Fruit fly (Drosophila melanogaster) whole organism, embryonic: Measurements from ENCODE around the gene CG44001.

Experiments
- CG10654 ChIP-seq: fragments of 200-800 bp; sonication (Bioruptor generic); optimal IDR thresholded peaks from 2 replicates; lab custom pipeline; 2016; ENCODE audit warnings: missing biosample characterization, missing genetic modification characterization
- CG12219 ChIP-seq: fragments of 200-800 bp; sonication (Bioruptor generic); optimal IDR thresholded peaks from 3 replicates; lab custom pipeline; 2018; ENCODE audit warnings: missing biosample characterization, mild to moderate bottlenecking, missing genetic modification characterization
- CG12236 ChIP-seq: fragments of 200-800 bp; sonication (Bioruptor generic); optimal IDR thresholded peaks from 2 replicates; lab custom pipeline; 2016; ENCODE audit warnings: missing biosample characterization, missing genetic modification characterization
- CG12299 ChIP-seq: fragments of 200-800 bp; sonication (Bioruptor generic); optimal IDR thresholded peaks from 2 replicates; lab custom pipeline; 2018; ENCODE audit warnings: missing biosample characterization, mild to moderate bottlenecking, missing genetic modification characterization
- CG13123 ChIP-seq: fragments of 200-800 bp; sonication (Bioruptor generic); optimal IDR thresholded peaks from 2 replicates; lab custom pipeline; 2016; ENCODE audit warnings: missing biosample characterization, missing genetic modification characterization
- CG13624 ChIP-seq: fragments of 200-800 bp; sonication (Bioruptor generic); optimal IDR thresholded peaks from 2 replicates; lab custom pipeline; 2016; ENCODE audit warnings: missing biosample characterization, missing genetic modification characterization
- CG17186 ChIP-seq: fragments of 200-800 bp; sonication (Bioruptor generic); optimal IDR thresholded peaks from 3 replicates; lab custom pipeline; 2017; ENCODE audit warnings: missing biosample characterization, missing genetic modification reagents, missing genetic modification characterization
- CG17385 ChIP-seq: fragments of 200-800 bp; sonication (Bioruptor generic); optimal IDR thresholded peaks from 3 replicates; lab custom pipeline; 2018; ENCODE audit warnings: missing biosample characterization, mild to moderate bottlenecking, missing genetic modification characterization
- CG18011 ChIP-seq: fragments of 200-800 bp; sonication (Bioruptor generic); optimal IDR thresholded peaks from 2 replicates; lab custom pipeline; 2017; ENCODE audit warnings: missing biosample characterization, missing genetic modification characterization, mild to moderate bottlenecking, moderate library complexity, missing genotype
- CG18599 ChIP-seq: fragments of 200-800 bp; sonication (Bioruptor generic); optimal IDR thresholded peaks from 3 replicates; lab custom pipeline; 2017; ENCODE audit warnings: missing biosample characterization, missing genetic modification characterization, mild to moderate bottlenecking, moderate library complexity, missing genetic modification reagents
- CG2129 ChIP-seq: fragments of 200-800 bp; sonication (Bioruptor generic); IDR thresholded peaks from 2 replicates; pipeline ENCODE4 v1.3.6; 2022; ENCODE audit warnings: missing biosample characterization, missing genetic modification characterization; ENCODE audit not compliant: partially characterized antibody
- CG31224 ChIP-seq: fragments of 200-800 bp; sonication (Bioruptor generic); IDR thresholded peaks from 2 replicates; pipeline ENCODE4 v1.3.6; 2022; ENCODE audit warnings: missing biosample characterization, missing genetic modification characterization
- CG3163 ChIP-seq: fragments of 200-800 bp; sonication (Bioruptor generic); optimal IDR thresholded peaks from 3 replicates; lab custom pipeline; 2016; ENCODE audit warnings: missing biosample characterization, missing genetic modification characterization
- CG3847 ChIP-seq: fragments of 200-800 bp; sonication (Bioruptor generic); IDR thresholded peaks from 2 replicates; pipeline ENCODE4 v1.3.6; 2022; ENCODE audit warnings: missing biosample characterization, missing genetic modification characterization
- CG42726 ChIP-seq: fragments of 200-800 bp; sonication (Bioruptor generic); IDR thresholded peaks from 2 replicates; pipeline ENCODE4 v1.3.6; 2022; ENCODE audit warnings: missing biosample characterization, missing genetic modification characterization; ENCODE audit not compliant: partially characterized antibody
- CG6175 ChIP-seq: fragments of 200-800 bp; sonication (Bioruptor generic); IDR thresholded peaks from 3 replicates; pipeline ENCODE4 v1.3.6; 2022; ENCODE audit warnings: missing biosample characterization, missing genetic modification characterization
- CG7357 ChIP-seq: fragments of 200-800 bp; sonication (Bioruptor generic); IDR thresholded peaks from 3 replicates; pipeline ENCODE4 v1.3.6; 2022; ENCODE audit warnings: missing biosample characterization, missing genetic modification characterization
- CG7556 ChIP-seq: fragments of 200-800 bp; sonication (Bioruptor generic); optimal IDR thresholded peaks from 2 replicates; lab custom pipeline; 2017; ENCODE audit warnings: missing biosample characterization, mild to moderate bottlenecking, missing genetic modification characterization
- CG7745 ChIP-seq: fragments of 200-800 bp; sonication (Bioruptor generic); optimal IDR thresholded peaks from 2 replicates; lab custom pipeline; 2018; ENCODE audit warnings: missing biosample characterization, mild to moderate bottlenecking, missing genetic modification characterization, moderate library complexity
- CG7786 ChIP-seq: fragments of 200-800 bp; sonication (Bioruptor generic); optimal IDR thresholded peaks from 2 replicates; lab custom pipeline; 2016; ENCODE audit warnings: missing biosample characterization, missing genetic modification characterization
- Drgx ChIP-seq: fragments of 200-800 bp; sonication (Bioruptor generic); IDR thresholded peaks from 2 replicates; pipeline ENCODE4 v1.3.6; 2022; ENCODE audit warnings: missing biosample characterization, missing genetic modification characterization
- Hand ChIP-seq: fragments of 200-800 bp; sonication (Bioruptor generic); optimal IDR thresholded peaks from 2 replicates; lab custom pipeline; 2017; ENCODE audit warnings: mild to moderate bottlenecking, missing biosample characterization, missing genetic modification reagents, missing genetic modification characterization
- Hr51 ChIP-seq, 2 experiments: fragments of 200-800 bp; sonication (Bioruptor generic); optimal IDR thresholded peaks; 2 replicates in 1 of 2; 3 replicates in 1 of 2; lab custom pipeline; 2016 to 2018; ENCODE audit warnings: missing biosample characterization in 2 of 2, missing genetic modification characterization in 2 of 2, mild to moderate bottlenecking in 1 of 2, moderate library complexity in 1 of 2
- Mrtf ChIP-seq: fragments of 200-800 bp; sonication (Bioruptor generic); IDR thresholded peaks from 3 replicates; pipeline ENCODE4 v1.3.6; 2022; ENCODE audit warnings: missing biosample characterization, missing genetic modification characterization
- Myb ChIP-seq: fragments of 200-800 bp; sonication (Bioruptor generic); optimal IDR thresholded peaks from 2 replicates; lab custom pipeline; 2016; ENCODE audit warnings: missing biosample characterization, missing genetic modification characterization
- PHDP ChIP-seq: fragments of 200-800 bp; sonication (Bioruptor generic); optimal IDR thresholded peaks from 3 replicates; lab custom pipeline; 2018; ENCODE audit warnings: missing biosample characterization, mild to moderate bottlenecking, missing genetic modification characterization, moderate library complexity
- Xbp1 ChIP-seq: fragments of 200-800 bp; sonication (Bioruptor generic); optimal IDR thresholded peaks from 3 replicates; lab custom pipeline; 2016; ENCODE audit warnings: missing biosample characterization, mild to moderate bottlenecking, missing genetic modification characterization
- br ChIP-seq: fragments of >200 bp; optimal IDR thresholded peaks from 2 replicates; lab custom pipeline; 2017
- cg ChIP-seq: fragments of 200-800 bp; sonication (Bioruptor generic); optimal IDR thresholded peaks from 3 replicates; lab custom pipeline; 2019; ENCODE audit warnings: missing biosample characterization, mild to moderate bottlenecking, missing genetic modification characterization, moderate library complexity
- chinmo ChIP-seq: fragments of 200-800 bp; sonication (Bioruptor generic); IDR thresholded peaks from 4 replicates; pipeline ENCODE4 v1.3.6; 2022; ENCODE audit warnings: missing biosample characterization, missing genetic modification characterization; ENCODE audit not compliant: partially characterized antibody
- da ChIP-seq: fragments of 200-800 bp; sonication (Bioruptor generic); optimal IDR thresholded peaks from 2 replicates; lab custom pipeline; 2016; ENCODE audit warnings: missing biosample characterization, missing genetic modification characterization
- en ChIP-seq: fragments of 200-800 bp; sonication (Bioruptor generic); optimal IDR thresholded peaks from 2 replicates; lab custom pipeline; 2016; ENCODE audit warnings: missing biosample characterization, missing genetic modification characterization
- fd64A ChIP-seq: fragments of 200-800 bp; sonication (Bioruptor generic); optimal IDR thresholded peaks from 3 replicates; lab custom pipeline; 2018; ENCODE audit warnings: missing biosample characterization, mild to moderate bottlenecking, missing genetic modification characterization
- gro ChIP-seq: fragments of 200-800 bp; sonication (Bioruptor generic); optimal IDR thresholded peaks from 2 replicates; lab custom pipeline; 2016; ENCODE audit warnings: missing biosample characterization, missing genetic modification characterization
- jigr1 ChIP-seq: fragments of 200-800 bp; sonication (Bioruptor generic); IDR thresholded peaks from 3 replicates; pipeline ENCODE4 v1.3.6; 2022; ENCODE audit warnings: missing biosample characterization, missing genetic modification characterization
- knrl ChIP-seq: fragments of 200-800 bp; sonication (Bioruptor generic); IDR thresholded peaks from 3 replicates; pipeline ENCODE4 v1.3.6; 2022; ENCODE audit warnings: missing biosample characterization, missing genetic modification characterization; ENCODE audit not compliant: partially characterized antibody
- maf-S ChIP-seq: fragments of 200-800 bp; sonication (Bioruptor generic); optimal IDR thresholded peaks from 2 replicates; lab custom pipeline; 2016; ENCODE audit warnings: missing biosample characterization, missing genetic modification characterization
- nmo ChIP-seq: fragments of 200-800 bp; sonication (Bioruptor generic); optimal IDR thresholded peaks from 2 replicates; lab custom pipeline; 2018; ENCODE audit warnings: missing biosample characterization, mild to moderate bottlenecking, missing genetic modification characterization, moderate library complexity
- org-1 ChIP-seq: fragments of 200-800 bp; sonication (Bioruptor generic); optimal IDR thresholded peaks from 2 replicates; lab custom pipeline; 2017; ENCODE audit warnings: missing biosample characterization, missing genetic modification characterization
- pfk ChIP-seq: fragments of 200-800 bp; sonication (Bioruptor generic); optimal IDR thresholded peaks from 2 replicates; lab custom pipeline; 2018; ENCODE audit warnings: missing biosample characterization, mild to moderate bottlenecking, missing genetic modification characterization, moderate library complexity
- pho ChIP-seq: fragments of 200-800 bp; sonication (Bioruptor generic); optimal IDR thresholded peaks from 2 replicates; lab custom pipeline; 2016; ENCODE audit warnings: missing biosample characterization, missing genetic modification characterization
- pum ChIP-seq: fragments of 200-800 bp; sonication (Bioruptor generic); optimal IDR thresholded peaks from 2 replicates; lab custom pipeline; 2016; ENCODE audit warnings: missing biosample characterization, missing genetic modification characterization
- slou ChIP-seq: fragments of 200-800 bp; sonication (Bioruptor generic); optimal IDR thresholded peaks from 3 replicates; lab custom pipeline; 2016; ENCODE audit warnings: missing biosample characterization, missing genetic modification characterization
- sna ChIP-seq: fragments of 200-800 bp; sonication (Bioruptor generic); IDR thresholded peaks from 2 replicates; pipeline ENCODE4 v1.3.6; 2022; ENCODE audit warnings: missing biosample characterization, missing genetic modification characterization; ENCODE audit not compliant: partially characterized antibody
- ttk ChIP-seq: fragments of 200-800 bp; sonication (Bioruptor generic); IDR thresholded peaks from 2 replicates; pipeline ENCODE4 v2.1.2; 2022; ENCODE audit warnings: missing biosample characterization, missing genetic modification characterization
- vnd ChIP-seq: fragments of 200-800 bp; sonication (Bioruptor generic); IDR thresholded peaks from 3 replicates; pipeline ENCODE4 v1.3.6; 2022; ENCODE audit warnings: missing biosample characterization, missing genetic modification characterization; ENCODE audit not compliant: partially characterized antibody
- vvl ChIP-seq: fragments of 200-800 bp; sonication (Bioruptor generic); IDR thresholded peaks from 2 replicates; pipeline ENCODE4 v1.3.6; 2022; ENCODE audit warnings: missing biosample characterization, missing genetic modification characterization
- wor ChIP-seq: fragments of 200-800 bp; sonication (Bioruptor generic); IDR thresholded peaks from 2 replicates; pipeline ENCODE4 v1.3.6; 2022; ENCODE audit warnings: missing biosample characterization, missing genetic modification characterization

Gene CG44001

DNA sequence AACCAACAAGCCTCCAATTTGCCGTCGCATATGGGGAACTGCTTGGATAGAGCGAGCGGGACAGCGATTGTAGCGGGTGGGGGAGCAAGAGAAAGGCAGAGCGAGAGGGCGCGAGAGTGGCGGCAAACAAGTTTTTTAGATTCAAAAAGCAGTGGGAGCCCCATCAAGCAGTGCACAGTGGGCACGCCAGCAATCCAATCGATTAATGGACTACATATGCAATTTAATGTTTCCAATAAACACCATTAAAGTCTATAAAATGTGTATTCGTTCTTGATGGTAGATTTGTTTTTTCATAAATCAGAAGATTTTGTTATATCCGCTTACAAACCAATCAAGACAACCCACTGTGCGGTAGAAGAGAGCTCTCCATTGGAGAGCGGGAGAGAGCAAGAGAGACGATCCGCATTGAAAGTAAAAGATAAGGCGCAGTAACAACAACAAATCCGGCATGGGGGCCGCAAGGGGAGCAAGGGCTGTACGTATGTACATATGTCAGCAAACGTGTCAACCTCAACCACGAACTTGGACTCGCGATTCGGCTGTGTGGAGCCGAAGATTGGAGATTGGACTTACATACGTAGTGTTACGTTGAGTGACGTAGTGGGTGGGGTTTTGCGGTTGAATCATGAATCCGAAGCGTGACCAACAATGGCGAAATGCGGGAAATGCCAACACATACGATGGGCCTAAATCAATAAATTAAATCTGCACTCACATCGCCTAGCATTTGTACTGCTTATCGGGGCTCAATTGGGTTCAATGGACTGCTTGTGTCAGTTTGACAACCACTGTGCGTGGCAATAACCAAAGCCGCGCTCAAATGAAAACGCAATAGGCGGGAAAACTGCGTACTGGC lies 45.4 kb upstream of the CG44001 start (continued):
- TF ChIP-seq CG10654 (GFP tag; lab: Kevin White, UChicago) (peak; percentile 99), Myb (GFP tag; lab: Kevin White, UChicago) (peak; percentile 94), en (GFP tag; lab: Kevin White, UChicago) (peak; percentile 99), CG18599 (GFP tag; lab: Kevin White, UChicago) (peak; percentile 99), vvl (peak; percentile 100), pho (GFP tag; lab: Kevin White, UChicago) (peak; percentile 99), chinmo (GFP tag; lab: Robert Waterston, UW) (no peak), Hand (GFP tag; lab: Kevin White, UChicago) (peak; percentile 94), CG2129 (GFP tag; lab: Robert Waterston, UW) (no peak), CG6175 (peak; percentile 98), wor (peak; percentile 99), CG7556 (GFP tag; lab: Kevin White, UChicago) (peak; percentile 98), gro (GFP tag; lab: Kevin White, UChicago) (peak; percentile 99), CG3847 (GFP tag; lab: Robert Waterston, UW) (peak; percentile 99), CG18011 (GFP tag; lab: Kevin White, UChicago) (peak; percentile 91), nmo (GFP tag; lab: Kevin White, UChicago) (peak; percentile 99), CG7745 (tag; lab: Kevin White, UChicago) (peak; percentile 88), CG17385 (GFP tag; lab: Kevin White, UChicago) (peak; percentile 96), sna (GFP tag; lab: Robert Waterston, UW) (peak; percentile 52; the same call in 1 of the 2 replicates), pum (GFP tag; lab: Kevin White, UChicago) (peak; percentile 99), Mrtf (GFP tag; lab: Robert Waterston, UW) (peak; percentile 99), CG42726 (GFP tag; lab: Robert Waterston, UW) (peak; percentile 68; the same call in 1 of the 2 replicates), knrl (GFP tag; lab: Robert Waterston, UW) (peak; percentile 77), CG12236 (peak; percentile 98), CG12219 (GFP tag; lab: Kevin White, UChicago) (peak; percentile 99), slou (GFP tag; lab: Kevin White, UChicago) (peak; percentile 98), vnd (GFP tag; lab: Robert Waterston, UW) (peak; percentile 73), CG13123 (peak; percentile 98), br (lab: Kevin White, UChicago) (no peak), CG3163 (peak; percentile 96), CG13624 (GFP tag; lab: Kevin White, UChicago) (peak; percentile 99), CG7786 (GFP tag; lab: Kevin White, UChicago) (peak; percentile 99), maf-S (GFP tag; lab: Kevin White, UChicago) (peak; percentile 99), pfk (peak; percentile 50), CG31224 (GFP tag; lab: Robert Waterston, UW) (peak; percentile 97), ttk (GFP tag; lab: Robert Waterston, UW) (peak; percentile 99), da (GFP tag; lab: Kevin White, UChicago) (peak; percentile 99), CG7357 (GFP tag; lab: Robert Waterston, UW) (peak; percentile 96), Drgx (GFP tag; lab: Robert Waterston, UW) (peak; percentile 99), Hr51 (GFP tag; optimal IDR thresholded peaks at IDR 0.05; lab: Kevin White, UChicago) (peak; percentile 98 to 99), CG12299 (tag; lab: Kevin White, UChicago) (peak; percentile 97), cg (GFP tag; lab: Kevin White, UChicago) (peak; percentile 15), org-1 (peak; percentile 98), Xbp1 (GFP tag; lab: Kevin White, UChicago) (peak; percentile 99), fd64A (GFP tag; lab: Kevin White, UChicago) (peak; percentile 98), CG17186 (peak; percentile 97), jigr1 (peak; percentile 99), PHDP (tag; lab: Kevin White, UChicago) (peak; percentile 99)
